Worm (Caenorhabditis elegans): ENCODE measurements around the gene C25H3.7.

DNA sequence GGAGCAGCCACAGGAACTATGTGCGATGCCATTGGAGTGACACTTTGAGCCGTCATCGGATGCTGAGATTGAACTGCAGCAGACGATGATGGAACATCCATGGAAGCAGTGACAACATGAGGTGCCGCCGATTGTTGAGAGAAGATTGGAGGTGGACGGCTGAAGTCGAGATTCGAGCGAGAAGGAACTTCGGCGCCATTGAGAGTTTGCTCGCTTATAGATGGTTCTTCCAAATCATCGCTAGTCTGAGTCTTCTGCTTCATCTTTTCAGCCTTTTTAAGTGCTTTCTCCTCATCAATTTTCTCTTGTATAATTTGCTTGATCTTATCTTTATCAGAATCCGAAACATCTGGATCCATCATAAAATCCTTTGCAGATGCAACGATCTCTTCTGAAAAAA, 26.6 kb downstream of the C25H3.7 start:
- TF ChIP-seq unc-55 (GFP tag; optimal IDR thresholded peaks at IDR 0.05) = no peak
- TF ChIP-seq hlh-13 (GFP tag; optimal IDR thresholded peaks at IDR 0.05) = no peak
- no peak for TF ChIP-seq ceh-34 (tag; optimal IDR thresholded peaks at IDR 0.05)
- no peak for TF ChIP-seq pqm-1 (tag; optimal IDR thresholded peaks at IDR 0.05)
- TF ChIP-seq ama-1 (optimal IDR thresholded peaks at IDR 0.05) = no peak
- TF ChIP-seq K09A11.1 (tag; optimal IDR thresholded peaks at IDR 0.05; ENCODE audit: insufficient read depth) = no peak
- TF ChIP-seq dmd-4 (tag; optimal IDR thresholded peaks at IDR 0.05; ENCODE audit: borderline replicate concordance) = no peak
- no peak for TF ChIP-seq ceh-45 (GFP tag; IDR thresholded peaks at IDR 0.05)
- no peak for TF ChIP-seq pha-4 (tag; optimal IDR thresholded peaks at IDR 0.05)
- no peak for TF ChIP-seq odd-2 (tag; optimal IDR thresholded peaks at IDR 0.05)
- no peak for TF ChIP-seq sox-4 (tag; optimal IDR thresholded peaks at IDR 0.05)
- no peak for TF ChIP-seq madf-2 (tag; optimal IDR thresholded peaks at IDR 0.05)
- no peak for TF ChIP-seq fkh-10 (GFP tag; optimal IDR thresholded peaks at IDR 0.05)
